Worm (Caenorhabditis elegans) whole organism, early embryonic: ENCODE measurements around the gene gln-1.

Experiments
- B0310.2 ChIP-seq: sonication (generic microtip); optimal IDR thresholded peaks from 2 replicates; lab custom pipeline; 2016; ENCODE audit warnings: mild to moderate bottlenecking, missing genetic modification characterization, missing compliant biosample characterization
- F13C5.2 ChIP-seq: sonication (generic microtip); optimal IDR thresholded peaks from 2 replicates; lab custom pipeline; 2017; ENCODE audit warnings: mild to moderate bottlenecking, missing genetic modification characterization, inconsistent platforms, missing compliant biosample characterization
- ama-1 ChIP-seq: fragments of 150-350 bp; optimal IDR thresholded peaks from 2 replicates; lab custom pipeline; 2014
- ceh-13 ChIP-seq: fragments of 200-800 bp; sonication (Bioruptor generic); optimal IDR thresholded peaks from 2 replicates; lab custom pipeline; 2018; ENCODE audit warnings: mild to moderate bottlenecking, missing genetic modification characterization, missing compliant biosample characterization
- ceh-36 ChIP-seq: sonication (generic microtip); optimal IDR thresholded peaks from 2 replicates; lab custom pipeline; 2016; ENCODE audit warnings: missing genetic modification characterization, inconsistent platforms, missing compliant biosample characterization
- ets-7 ChIP-seq: sonication (generic microtip); optimal IDR thresholded peaks from 2 replicates; lab custom pipeline; 2016; ENCODE audit warnings: missing genotype, missing genetic modification characterization, missing compliant biosample characterization
- flt-1 ChIP-seq: fragments of 200-800 bp; sonication (Bioruptor generic); IDR thresholded peaks from 2 replicates; pipeline ENCODE4 v1.3.6; 2022; ENCODE audit warnings: missing genetic modification characterization, missing compliant biosample characterization
- hmbx-1 ChIP-seq: sonication (generic microtip); optimal IDR thresholded peaks from 2 replicates; lab custom pipeline; 2016; ENCODE audit warnings: mild to moderate bottlenecking, missing genetic modification characterization, missing compliant biosample characterization
- hmg-4 ChIP-seq: fragments of 200-800 bp; sonication (Bioruptor generic); optimal IDR thresholded peaks from 2 replicates; lab custom pipeline; 2018; ENCODE audit warnings: mild to moderate bottlenecking, missing genetic modification characterization, missing compliant biosample characterization
- hnd-1 ChIP-seq: sonication (generic microtip); optimal IDR thresholded peaks from 2 replicates; lab custom pipeline; 2016; ENCODE audit warnings: missing genetic modification characterization, missing compliant biosample characterization
- pes-1 ChIP-seq: fragments of 200-800 bp; sonication (Bioruptor generic); IDR thresholded peaks from 2 replicates; pipeline ENCODE4 v1.3.6; 2022; ENCODE audit warnings: missing genetic modification reagents, missing genetic modification characterization, missing compliant biosample characterization
- scrt-1 ChIP-seq: fragments of 200-800 bp; sonication (Bioruptor generic); IDR thresholded peaks from 2 replicates; pipeline ENCODE4 v1.3.6; 2022; ENCODE audit warnings: missing genetic modification characterization, missing compliant biosample characterization
- tra-4 ChIP-seq: sonication (generic microtip); optimal IDR thresholded peaks from 2 replicates; lab custom pipeline; 2017; ENCODE audit warnings: missing genetic modification characterization, missing compliant biosample characterization

- TF ChIP-seq hnd-1 (tag; lab: Kevin White, UChicago) (no peak), ets-7 (tag; lab: Kevin White, UChicago) (no peak), ama-1 (no peak), scrt-1 (GFP tag; lab: Robert Waterston, UW) (no peak), flt-1 (GFP tag; lab: Robert Waterston, UW) (no peak), pes-1 (GFP tag; lab: Robert Waterston, UW) (no peak), ceh-13 (GFP tag; lab: Kevin White, UChicago) (no peak), B0310.2 (no peak), ceh-36 (tag; lab: Kevin White, UChicago) (no peak), F13C5.2 (tag; lab: Kevin White, UChicago) (no peak), tra-4 (tag; lab: Kevin White, UChicago) (no peak), hmbx-1 (tag; lab: Kevin White, UChicago) (no peak), hmg-4 (GFP tag; lab: Kevin White, UChicago) (no peak)
Measured at ce11 chrX:6029075-6029474, 29.0 kb upstream of the gln-1 start.
